Worm (Caenorhabditis elegans) whole organism, L2 larva: ENCODE data around the gene cutl-26.

Experiments used
- Y55F3AM.14 ChIP-seq: fragments of 200-800 bp; sonication (Bioruptor generic); optimal IDR thresholded peaks from 2 replicates; lab custom pipeline; 2018; ENCODE audit warnings: mild to moderate bottlenecking, missing genetic modification characterization, missing compliant biosample characterization
- ZK546.5 ChIP-seq: sonication (generic microtip); optimal IDR thresholded peaks from 2 replicates; lab custom pipeline; 2017; ENCODE audit warnings: missing biosample characterization, missing genetic modification characterization
- lin-11 ChIP-seq: fragments of 150-350 bp; sonication (generic microtip); optimal IDR thresholded peaks from 2 replicates; lab custom pipeline; 2014; ENCODE audit warnings: missing biosample characterization, missing genetic modification characterization, inconsistent platforms, mixed read lengths
- mab-5 ChIP-seq: fragments of 150-350 bp; optimal IDR thresholded peaks from 2 replicates; lab custom pipeline; 2014; ENCODE audit warnings: missing biosample characterization, missing genetic modification characterization
- nhr-12 ChIP-seq: fragments of 150-350 bp; optimal IDR thresholded peaks from 2 replicates; lab custom pipeline; 2014; ENCODE audit warnings: missing biosample characterization, missing genetic modification characterization
- nhr-237 ChIP-seq: fragments of 150-350 bp; optimal IDR thresholded peaks from 2 replicates; lab custom pipeline; 2014; ENCODE audit warnings: missing biosample characterization, missing genetic modification characterization
- snpc-4 ChIP-seq: fragments of 150-350 bp; optimal IDR thresholded peaks from 2 replicates; lab custom pipeline; 2014; ENCODE audit warnings: missing biosample characterization, missing genetic modification characterization
- ztf-11 ChIP-seq: sonication (generic microtip); optimal IDR thresholded peaks from 2 replicates; lab custom pipeline; 2017; ENCODE audit warnings: missing biosample characterization, missing genetic modification characterization
- ztf-4 ChIP-seq: fragments of 150-350 bp; optimal IDR thresholded peaks from 2 replicates; lab custom pipeline; 2014; ENCODE audit warnings: missing biosample characterization, missing genetic modification characterization

DNA sequence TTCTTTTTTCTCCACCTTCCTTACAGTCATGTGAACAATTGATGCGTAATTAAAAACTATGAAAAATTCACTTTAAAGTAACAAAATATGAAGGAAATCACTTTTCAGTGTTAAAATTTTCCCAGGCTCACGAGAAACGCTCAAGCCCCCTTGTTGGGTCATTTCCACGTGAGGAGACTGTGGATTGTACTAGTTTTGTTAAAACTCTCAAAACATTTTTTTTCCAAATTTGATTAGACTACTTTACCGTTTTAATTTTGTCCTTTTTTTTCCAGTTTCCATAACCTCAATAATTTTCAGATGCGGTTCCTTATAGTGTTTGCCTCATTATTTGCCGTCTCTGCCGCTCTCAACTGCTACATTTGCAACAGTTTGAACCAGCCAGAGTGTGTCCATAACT lies 42.3 kb downstream of the cutl-26 start, which contains the start of gene K11H12.7:
- no peak for TF ChIP-seq nhr-237 (tag; lab: Kevin White, UChicago)
- no peak for TF ChIP-seq Y55F3AM.14
- no peak for TF ChIP-seq ZK546.5 (tag; lab: Kevin White, UChicago)
- no peak for TF ChIP-seq ztf-11
- no peak for TF ChIP-seq nhr-12 (tag; lab: Kevin White, UChicago)
- no peak for TF ChIP-seq snpc-4 (tag; lab: Kevin White, UChicago)
- no peak for TF ChIP-seq lin-11
- TF ChIP-seq ztf-4 (tag; lab: Kevin White, UChicago), result no peak
- TF ChIP-seq mab-5, result no peak
